Fruit fly (Drosophila melanogaster) whole organism, prepupa: ENCODE results near the gene Traf-like.

Source experiments
- Blimp-1 ChIP-seq: fragments of 200-800 bp; sonication (Bioruptor generic); optimal IDR thresholded peaks from 3 replicates; lab custom pipeline; 2017; ENCODE audit warnings: missing biosample characterization, missing genetic modification characterization, mild to moderate bottlenecking, moderate library complexity, missing genetic modification reagents
- CG6808 ChIP-seq: fragments of 200-800 bp; sonication (Bioruptor generic); optimal IDR thresholded peaks from 3 replicates; lab custom pipeline; 2017; ENCODE audit warnings: missing biosample characterization, missing genetic modification characterization, mild to moderate bottlenecking, moderate library complexity, missing genetic modification reagents
- acj6 ChIP-seq: fragments of 200-800 bp; sonication (Bioruptor generic); optimal IDR thresholded peaks from 3 replicates; lab custom pipeline; 2016; ENCODE audit warnings: missing biosample characterization, missing genetic modification characterization
- fkh ChIP-seq: fragments of 200-800 bp; sonication (Bioruptor generic); optimal IDR thresholded peaks from 3 replicates; lab custom pipeline; 2017; ENCODE audit warnings: missing biosample characterization, mild to moderate bottlenecking, missing genetic modification characterization, moderate library complexity

- no peak for TF ChIP-seq fkh (GFP tag; lab: Kevin White, UChicago)
- no peak for TF ChIP-seq CG6808 (GFP tag; lab: Kevin White, UChicago)
- TF ChIP-seq acj6: no peak
- TF ChIP-seq Blimp-1 (GFP tag; lab: Kevin White, UChicago): no peak
Measured at dm6 chrX:16406083-16406482, 8.8 kb upstream of the Traf-like start.
